Fruit fly (Drosophila melanogaster): ENCODE results near the gene Ccp84Ag.
A peak's percentile ranks its signal among the peaks of the same experiment; 100 is the strongest.

Ccp84Ag gene

dm6 chr3R:6646740-6647139 is 39.8 kb upstream of the Ccp84Ag start, which contains the start of gene Taf1 (continued):
- no peak for TF ChIP-seq CG10274 (GFP tag; optimal IDR thresholded peaks at IDR 0.05)
- TF ChIP-seq sug (tag; optimal IDR thresholded peaks at IDR 0.05) = no peak
- TF ChIP-seq CG10979 (tag; optimal IDR thresholded peaks at IDR 0.05) = no peak
- TF ChIP-seq phol (tag; optimal IDR thresholded peaks at IDR 0.05) = peak; percentile 64
- TF ChIP-seq CG14050 (GFP tag; IDR thresholded peaks at IDR 0.05) = no peak
- peak; percentile 18; the same call in 1 of the 2 replicates for TF ChIP-seq inv (GFP tag; IDR thresholded peaks at IDR 0.05; ENCODE audit: partially characterized antibody)
- no peak for TF ChIP-seq CG1602 (GFP tag; optimal IDR thresholded peaks at IDR 0.05)
- TF ChIP-seq CHES-1-like (GFP tag; optimal IDR thresholded peaks at IDR 0.05) = no peak
- TF ChIP-seq CG14441 (GFP tag; IDR thresholded peaks at IDR 0.05) = no peak
- TF ChIP-seq dimm (GFP tag; IDR thresholded peaks at IDR 0.05) = no peak
- no peak for TF ChIP-seq CG32772 (GFP tag; IDR thresholded peaks at IDR 0.05)
- no peak for TF ChIP-seq CG6272 (GFP tag; IDR thresholded peaks at IDR 0.05)
- no peak for TF ChIP-seq cg (GFP tag; optimal IDR thresholded peaks at IDR 0.05)
- TF ChIP-seq CG32767 (GFP tag; IDR thresholded peaks at IDR 0.05) = no peak
- no peak for TF ChIP-seq disco-r (GFP tag; optimal IDR thresholded peaks at IDR 0.05)
- peak; percentile 94 for TF ChIP-seq pzg (GFP tag; optimal IDR thresholded peaks at IDR 0.05)
- no peak for TF ChIP-seq emc (GFP tag; optimal IDR thresholded peaks at IDR 0.05)
- TF ChIP-seq slbo (GFP tag; IDR thresholded peaks at IDR 0.05) = no peak
- TF ChIP-seq jumu (GFP tag; optimal IDR thresholded peaks at IDR 0.05) = no peak
- no peak for TF ChIP-seq Adf1 (GFP tag; IDR thresholded peaks at IDR 0.05)
- no peak for TF ChIP-seq Aef1 (GFP tag; IDR thresholded peaks at IDR 0.05)
- TF ChIP-seq CG43689 (GFP tag; IDR thresholded peaks at IDR 0.05) = no peak
- no peak for TF ChIP-seq Sry-β (GFP tag; optimal IDR thresholded peaks at IDR 0.05)
- TF ChIP-seq aop (GFP tag; IDR thresholded peaks at IDR 0.05) = no peak
- TF ChIP-seq CG8089 (GFP tag; optimal IDR thresholded peaks at IDR 0.05) = no peak
- TF ChIP-seq CG14014 (GFP tag; IDR thresholded peaks at IDR 0.05) = no peak
- no peak for TF ChIP-seq Antp (GFP tag; optimal IDR thresholded peaks at IDR 0.05)
- no peak for TF ChIP-seq pum (GFP tag; optimal IDR thresholded peaks at IDR 0.05)
- peak; percentile 3 for TF ChIP-seq CG3995 (GFP tag; optimal IDR thresholded peaks at IDR 0.05)
- no peak for TF ChIP-seq tin (GFP tag; optimal IDR thresholded peaks at IDR 0.05)
- no peak for TF ChIP-seq CG12071 (GFP tag; optimal IDR thresholded peaks at IDR 0.05)
- no peak for TF ChIP-seq CG6765 (GFP tag; optimal IDR thresholded peaks at IDR 0.05)
- no peak for TF ChIP-seq CG11085 (GFP tag; IDR thresholded peaks at IDR 0.05)
- TF ChIP-seq CG3838 (GFP tag; optimal IDR thresholded peaks at IDR 0.05) = no peak
- TF ChIP-seq CG12391 (tag; optimal IDR thresholded peaks at IDR 0.05) = no peak
- no peak for TF ChIP-seq lbe (GFP tag; optimal IDR thresholded peaks at IDR 0.05)
- no peak for TF ChIP-seq abd-A (tag; optimal IDR thresholded peaks at IDR 0.05)
- no peak for TF ChIP-seq sob (GFP tag; IDR thresholded peaks at IDR 0.05)
- no peak for TF ChIP-seq Oli (tag; optimal IDR thresholded peaks at IDR 0.05)
- TF ChIP-seq HLH54F (GFP tag; optimal IDR thresholded peaks at IDR 0.05) = no peak
- no peak for TF ChIP-seq CG12236 (GFP tag; optimal IDR thresholded peaks at IDR 0.05)
- TF ChIP-seq Opbp (GFP tag; IDR thresholded peaks at IDR 0.05; ENCODE audit: partially characterized antibody) = peak; percentile 63; the same call in 1 of the 3 replicates
- TF ChIP-seq fd96Cb (tag; optimal IDR thresholded peaks at IDR 0.05) = no peak
- no peak for TF ChIP-seq Dfd (GFP tag; optimal IDR thresholded peaks at IDR 0.05)
- TF ChIP-seq CG17829 (tag; optimal IDR thresholded peaks at IDR 0.05) = peak; percentile 48
- TF ChIP-seq CG4854 (GFP tag; optimal IDR thresholded peaks at IDR 0.05) = no peak
- no peak for TF ChIP-seq ac (GFP tag; optimal IDR thresholded peaks at IDR 0.05)
- TF ChIP-seq Myb (GFP tag; optimal IDR thresholded peaks at IDR 0.05) = peak; percentile 26
- peak; percentile 66 for TF ChIP-seq CG33213 (GFP tag; optimal IDR thresholded peaks at IDR 0.05)
- no peak for TF ChIP-seq hth (optimal IDR thresholded peaks at IDR 0.05)
- no peak for TF ChIP-seq CG11560 (tag; IDR thresholded peaks at IDR 0.05)
- no peak for TF ChIP-seq CG30020 (tag; optimal IDR thresholded peaks at IDR 0.05)
- TF ChIP-seq CG14667 (GFP tag; IDR thresholded peaks at IDR 0.05) = no peak

All from whole organism, embryonic.